Fruit fly (Drosophila melanogaster) whole organism, embryonic: ENCODE data around the gene Gr61a.

ENCODE experiments used
- B-H2 ChIP-seq: fragments of 200-800 bp; sonication (Bioruptor generic); optimal IDR thresholded peaks from 2 replicates; lab custom pipeline; 2018; ENCODE audit warnings: missing biosample characterization, mild to moderate bottlenecking, missing genetic modification characterization
- CG10462 ChIP-seq: fragments of 200-800 bp; sonication (Bioruptor generic); optimal IDR thresholded peaks from 2 replicates; lab custom pipeline; 2016; ENCODE audit warnings: missing biosample characterization, missing genetic modification characterization
- CG12236 ChIP-seq: fragments of 200-800 bp; sonication (Bioruptor generic); optimal IDR thresholded peaks from 2 replicates; lab custom pipeline; 2016; ENCODE audit warnings: missing biosample characterization, missing genetic modification characterization
- CG13775 ChIP-seq: fragments of 200-800 bp; sonication (Bioruptor generic); optimal IDR thresholded peaks from 3 replicates; lab custom pipeline; 2017; ENCODE audit warnings: missing biosample characterization, mild to moderate bottlenecking, missing genetic modification characterization
- CG14441 ChIP-seq: fragments of 200-800 bp; sonication (Bioruptor generic); IDR thresholded peaks from 2 replicates; pipeline ENCODE4 v1.3.6; 2022; ENCODE audit warnings: missing biosample characterization, missing genetic modification characterization
- CG15479 ChIP-seq: fragments of 200-800 bp; sonication (Bioruptor generic); optimal IDR thresholded peaks from 3 replicates; lab custom pipeline; 2019; ENCODE audit warnings: missing biosample characterization, mild to moderate bottlenecking, missing genetic modification characterization, moderate library complexity
- CG15601 ChIP-seq: fragments of 200-800 bp; sonication (Bioruptor generic); optimal IDR thresholded peaks from 3 replicates; lab custom pipeline; 2019; ENCODE audit warnings: missing biosample characterization, mild to moderate bottlenecking, missing genetic modification characterization, moderate library complexity
- CG16815 ChIP-seq: fragments of 200-800 bp; sonication (Bioruptor generic); optimal IDR thresholded peaks from 3 replicates; lab custom pipeline; 2017; ENCODE audit warnings: missing biosample characterization, mild to moderate bottlenecking, missing genetic modification characterization
- CG17361 ChIP-seq: fragments of 200-800 bp; sonication (Bioruptor generic); IDR thresholded peaks from 3 replicates; pipeline ENCODE4 v1.3.6; 2022; ENCODE audit warnings: missing biosample characterization, missing genetic modification characterization
- CG17912 ChIP-seq: fragments of 200-800 bp; sonication (Bioruptor generic); optimal IDR thresholded peaks from 2 replicates; lab custom pipeline; 2018; ENCODE audit warnings: missing biosample characterization, mild to moderate bottlenecking, missing genetic modification characterization
- CG2199 ChIP-seq: fragments of 200-800 bp; sonication (Bioruptor generic); IDR thresholded peaks from 3 replicates; pipeline ENCODE4 v1.3.6; 2022; ENCODE audit warnings: missing biosample characterization, missing genetic modification characterization
- CG2712 ChIP-seq: fragments of 200-800 bp; optimal IDR thresholded peaks from 3 replicates; lab custom pipeline; 2019; ENCODE audit warnings: missing biosample characterization, mild to moderate bottlenecking, missing genetic modification characterization, moderate library complexity
- CG31388 ChIP-seq: fragments of 200-800 bp; sonication (Bioruptor generic); optimal IDR thresholded peaks from 2 replicates; lab custom pipeline; 2016; ENCODE audit warnings: missing biosample characterization, missing genetic modification characterization
- CG32767 ChIP-seq: fragments of 200-800 bp; sonication (Bioruptor generic); IDR thresholded peaks from 2 replicates; pipeline ENCODE4 v1.3.6; 2022; ENCODE audit warnings: missing biosample characterization, missing genetic modification characterization
- CG3995 ChIP-seq: fragments of 200-800 bp; sonication (Bioruptor generic); optimal IDR thresholded peaks from 3 replicates; lab custom pipeline; 2016; ENCODE audit warnings: missing biosample characterization, missing genetic modification characterization
- CG43689 ChIP-seq: fragments of 200-800 bp; sonication (Bioruptor generic); IDR thresholded peaks from 2 replicates; pipeline ENCODE4 v1.3.6; 2022; ENCODE audit warnings: missing biosample characterization, missing genetic modification characterization
- CG4424 ChIP-seq: fragments of 200-800 bp; sonication (Bioruptor generic); optimal IDR thresholded peaks from 3 replicates; lab custom pipeline; 2016; ENCODE audit warnings: missing biosample characterization, missing genetic modification characterization
- CG4617 ChIP-seq: fragments of 200-800 bp; sonication (Bioruptor generic); optimal IDR thresholded peaks from 3 replicates; lab custom pipeline; 2016; ENCODE audit warnings: missing biosample characterization, missing genetic modification characterization, borderline replicate concordance
- CG6654 ChIP-seq: fragments of 200-800 bp; sonication (Bioruptor generic); optimal IDR thresholded peaks from 2 replicates; lab custom pipeline; 2017; ENCODE audit warnings: missing biosample characterization, mild to moderate bottlenecking, missing genetic modification characterization
- CG7786 ChIP-seq: fragments of 200-800 bp; sonication (Bioruptor generic); optimal IDR thresholded peaks from 2 replicates; lab custom pipeline; 2016; ENCODE audit warnings: missing biosample characterization, missing genetic modification characterization
- CG7839 ChIP-seq: fragments of 200-800 bp; sonication (Bioruptor generic); optimal IDR thresholded peaks from 3 replicates; lab custom pipeline; 2018; ENCODE audit warnings: missing biosample characterization, mild to moderate bottlenecking, missing genetic modification characterization, moderate library complexity
- Dad ChIP-seq: fragments of 200-800 bp; sonication (Bioruptor generic); optimal IDR thresholded peaks from 3 replicates; lab custom pipeline; 2016; ENCODE audit warnings: missing biosample characterization, missing genetic modification characterization
- Deaf1 ChIP-seq: fragments of 200-800 bp; optimal IDR thresholded peaks from 3 replicates; lab custom pipeline; 2019; ENCODE audit warnings: missing biosample characterization, mild to moderate bottlenecking, missing genetic modification characterization, moderate library complexity
- Dref ChIP-seq: fragments of 200-800 bp; sonication (Bioruptor generic); IDR thresholded peaks from 2 replicates; pipeline ENCODE4 v1.3.6; 2022; ENCODE audit warnings: missing biosample characterization, missing genetic modification characterization
- Ets97D ChIP-seq: fragments of 200-800 bp; sonication (Bioruptor generic); optimal IDR thresholded peaks from 3 replicates; lab custom pipeline; 2016; ENCODE audit warnings: missing biosample characterization, missing genetic modification characterization
- Hr78 ChIP-seq, 2 experiments: fragments of 200-800 bp in 1 of 2; fragments of >200 bp in 1 of 2; sonication (Bioruptor generic) in 1 of 2; optimal IDR thresholded peaks; 2 replicates each; lab custom pipeline; 2017 to 2019; ENCODE audit warnings: missing biosample characterization in 2 of 2, missing genetic modification characterization in 2 of 2, mild to moderate bottlenecking in 1 of 2, moderate library complexity in 1 of 2
- NFAT ChIP-seq: fragments of 200-800 bp; sonication (Bioruptor generic); IDR thresholded peaks from 2 replicates; pipeline ENCODE4 v1.3.6; 2022; ENCODE audit warnings: missing biosample characterization, missing genetic modification characterization
- Ptx1 ChIP-seq: fragments of 200-800 bp; sonication (Bioruptor generic); IDR thresholded peaks from 2 replicates; pipeline ENCODE4 v1.3.6; 2022; ENCODE audit warnings: missing biosample characterization, missing genetic modification characterization
- Sin3A ChIP-seq: fragments of >200 bp; optimal IDR thresholded peaks from 2 replicates; lab custom pipeline; 2018
- Tbp ChIP-seq: fragments of >200 bp; optimal IDR thresholded peaks from 2 replicates; lab custom pipeline; 2018; ENCODE audit warnings: missing biosample characterization, missing genetic modification characterization
- Xbp1 ChIP-seq: fragments of 200-800 bp; sonication (Bioruptor generic); optimal IDR thresholded peaks from 3 replicates; lab custom pipeline; 2016; ENCODE audit warnings: missing biosample characterization, mild to moderate bottlenecking, missing genetic modification characterization
- ac ChIP-seq: fragments of 200-800 bp; sonication (Bioruptor generic); optimal IDR thresholded peaks from 3 replicates; lab custom pipeline; 2017; ENCODE audit warnings: missing biosample characterization, mild to moderate bottlenecking, missing genetic modification characterization
- btn ChIP-seq: fragments of 200-800 bp; sonication (Bioruptor generic); optimal IDR thresholded peaks from 2 replicates; lab custom pipeline; 2016; ENCODE audit warnings: missing biosample characterization, missing genetic modification characterization
- chn ChIP-seq: fragments of 200-800 bp; sonication (Bioruptor generic); optimal IDR thresholded peaks from 2 replicates; lab custom pipeline; 2016; ENCODE audit warnings: missing biosample characterization, missing genetic modification characterization
- emc ChIP-seq: fragments of 200-800 bp; sonication (Bioruptor generic); optimal IDR thresholded peaks from 2 replicates; lab custom pipeline; 2016; ENCODE audit warnings: missing biosample characterization, missing genetic modification characterization
- esg ChIP-seq: fragments of 200-800 bp; sonication (Bioruptor generic); conservative IDR thresholded peaks from 2 replicates; pipeline ENCODE4 v1.3.6; 2022; ENCODE audit warnings: missing biosample characterization, missing genetic modification characterization
- fd64A ChIP-seq: fragments of 200-800 bp; sonication (Bioruptor generic); optimal IDR thresholded peaks from 3 replicates; lab custom pipeline; 2018; ENCODE audit warnings: missing biosample characterization, mild to moderate bottlenecking, missing genetic modification characterization
- insv ChIP-seq, 2 experiments: fragments of 200-800 bp; sonication (Bioruptor generic); optimal IDR thresholded peaks; 3 replicates each; lab custom pipeline; 2016 to 2018; ENCODE audit warnings: missing biosample characterization in 2 of 2, missing genetic modification characterization in 2 of 2
- ken ChIP-seq: fragments of 200-800 bp; sonication (Bioruptor generic); IDR thresholded peaks from 3 replicates; pipeline ENCODE4 v1.3.6; 2022; ENCODE audit warnings: missing biosample characterization, missing genetic modification characterization
- lmd ChIP-seq: fragments of 200-800 bp; sonication (Bioruptor generic); IDR thresholded peaks from 2 replicates; pipeline ENCODE4 v1.3.6; 2022; ENCODE audit warnings: missing biosample characterization, missing genetic modification characterization
- lola ChIP-seq, 3 experiments: fragments of >200 bp in 2 of 3; fragments of 200-800 bp in 1 of 3; sonication (Bioruptor generic) in 1 of 3; optimal IDR thresholded peaks; 2 replicates each; lab custom pipeline; 2017 to 2019; ENCODE audit warnings: missing biosample characterization in 3 of 3, missing genetic modification characterization in 3 of 3, mild to moderate bottlenecking in 1 of 3, moderate library complexity in 1 of 3
- p53 ChIP-seq: fragments of 200-800 bp; sonication (Bioruptor generic); optimal IDR thresholded peaks from 2 replicates; lab custom pipeline; 2016; ENCODE audit warnings: missing biosample characterization, missing genetic modification characterization
- seq ChIP-seq: fragments of 200-800 bp; sonication (Bioruptor generic); IDR thresholded peaks from 2 replicates; pipeline ENCODE4 v1.3.6; 2022; ENCODE audit warnings: missing biosample characterization, missing genetic modification characterization
- slbo ChIP-seq: fragments of 200-800 bp; sonication (Bioruptor generic); IDR thresholded peaks from 2 replicates; pipeline ENCODE4 v1.3.6; 2022; ENCODE audit warnings: missing biosample characterization, missing genetic modification characterization
- slp2 ChIP-seq: fragments of 200-800 bp; sonication (Bioruptor generic); optimal IDR thresholded peaks from 2 replicates; lab custom pipeline; 2016; ENCODE audit warnings: missing biosample characterization, missing genetic modification characterization
- so ChIP-seq: fragments of 200-800 bp; sonication (Bioruptor generic); IDR thresholded peaks from 3 replicates; pipeline ENCODE4 v1.3.6; 2022; ENCODE audit warnings: missing biosample characterization, missing genetic modification characterization
- sob ChIP-seq: fragments of 200-800 bp; sonication (Bioruptor generic); IDR thresholded peaks from 2 replicates; pipeline ENCODE4 v1.3.6; 2022; ENCODE audit warnings: missing biosample characterization, missing genetic modification characterization
- sqz ChIP-seq: fragments of 200-800 bp; sonication (Bioruptor generic); optimal IDR thresholded peaks from 3 replicates; lab custom pipeline; 2018; ENCODE audit warnings: missing biosample characterization, mild to moderate bottlenecking, missing genetic modification characterization
- sr ChIP-seq: fragments of 200-800 bp; sonication (Bioruptor generic); IDR thresholded peaks from 3 replicates; pipeline ENCODE4 v1.3.6; 2022; ENCODE audit warnings: missing biosample characterization, missing genetic modification characterization
- tin ChIP-seq: fragments of 200-800 bp; sonication (Bioruptor generic); optimal IDR thresholded peaks from 3 replicates; lab custom pipeline; 2016; ENCODE audit warnings: missing biosample characterization, missing genetic modification characterization
- zfh2 ChIP-seq: fragments of 200-800 bp; sonication (Bioruptor generic); optimal IDR thresholded peaks from 2 replicates; lab custom pipeline; 2016; ENCODE audit warnings: missing biosample characterization, missing genetic modification characterization

Gr61a gene

dm6 chr3L:872389-872972, 31.2 kb downstream of the Gr61a start (continued):
- peak; percentile 55 for TF ChIP-seq CG13775 (GFP tag; lab: Kevin White, UChicago)
- no peak for TF ChIP-seq btn (GFP tag; lab: Kevin White, UChicago)
- TF ChIP-seq CG16815 (GFP tag; lab: Kevin White, UChicago): no peak
- no peak for TF ChIP-seq B-H2 (GFP tag; lab: Kevin White, UChicago)
- peak; percentile 61 for TF ChIP-seq slbo
- TF ChIP-seq Xbp1 (GFP tag; lab: Kevin White, UChicago): peak; percentile 47
- TF ChIP-seq Ets97D (GFP tag; lab: Kevin White, UChicago): peak; percentile 32
- TF ChIP-seq Tbp: no peak
- TF ChIP-seq CG12236 (GFP tag; lab: Kevin White, UChicago): no peak
- TF ChIP-seq sqz (GFP tag; lab: Kevin White, UChicago): no peak
- peak; percentile 93 for TF ChIP-seq Sin3A (lab: Kevin White, UChicago)
- no peak for TF ChIP-seq seq
- TF ChIP-seq Ptx1 (GFP tag; lab: Robert Waterston, UW): 0 out of 2 replicates have a peak, but pooled peaks have one; percentile 38
- no peak for TF ChIP-seq CG2199 (GFP tag; lab: Robert Waterston, UW)
- no peak for TF ChIP-seq Deaf1 (tag; lab: Kevin White, UChicago)
- no peak for TF ChIP-seq fd64A (GFP tag; lab: Kevin White, UChicago)
- TF ChIP-seq so (GFP tag; lab: Robert Waterston, UW): no peak
- no peak for TF ChIP-seq sr (GFP tag; lab: Robert Waterston, UW)
- TF ChIP-seq slp2: peak; percentile 60
- peak; percentile 56 for TF ChIP-seq CG4617
- no peak for TF ChIP-seq tin (GFP tag; lab: Kevin White, UChicago)
- TF ChIP-seq CG7839 (tag; lab: Kevin White, UChicago): peak; percentile 9
- peak; percentile 50; the same call in 1 of the 2 replicates for TF ChIP-seq lmd
- no peak for TF ChIP-seq CG6654 (GFP tag; lab: Kevin White, UChicago)
- peak; percentile 5 for TF ChIP-seq CG17912 (GFP tag; lab: Kevin White, UChicago)
- TF ChIP-seq emc (GFP tag; lab: Kevin White, UChicago): no peak
- TF ChIP-seq CG3995 (GFP tag; lab: Kevin White, UChicago): peak; percentile 78
- no peak for TF ChIP-seq CG15479 (GFP tag; lab: Kevin White, UChicago)
- TF ChIP-seq chn: peak; percentile 14
- peak; percentile 62 for TF ChIP-seq zfh2 (GFP tag; lab: Kevin White, UChicago)
- no peak for TF ChIP-seq sob (GFP tag; lab: Robert Waterston, UW)
- TF ChIP-seq CG2712: peak; percentile 42
- TF ChIP-seq Dad (GFP tag; lab: Kevin White, UChicago): no peak
- peak; percentile 8 for TF ChIP-seq CG15601 (tag; lab: Kevin White, UChicago)
- TF ChIP-seq insv (GFP tag; optimal IDR thresholded peaks at IDR 0.05; lab: Kevin White, UChicago): peak in 1 of 2 experiments; percentile 32
- no peak for TF ChIP-seq CG10462
- no peak for TF ChIP-seq Hr78 (GFP tag; optimal IDR thresholded peaks at IDR 0.05; lab: Kevin White, UChicago)
- TF ChIP-seq CG4424 (GFP tag; lab: Kevin White, UChicago): peak; percentile 9
- peak; percentile 30; the same call in 1 of the 2 replicates for TF ChIP-seq CG14441
- TF ChIP-seq CG17361 (GFP tag; lab: Robert Waterston, UW): peak; percentile 71; the same call in 2 of the 3 replicates
- TF ChIP-seq CG31388: no peak
- peak; percentile 40 for TF ChIP-seq CG7786 (GFP tag; lab: Kevin White, UChicago)
- peak in 1 of 3 experiments; percentile 12 for TF ChIP-seq lola (GFP tag; optimal IDR thresholded peaks at IDR 0.05; lab: Kevin White, UChicago)
- no peak for TF ChIP-seq esg
- peak; percentile 36; the same call in 1 of the 2 replicates for TF ChIP-seq Dref (GFP tag; lab: Robert Waterston, UW)
- no peak for TF ChIP-seq ac (GFP tag; lab: Kevin White, UChicago)
- TF ChIP-seq CG43689 (GFP tag; lab: Robert Waterston, UW): no peak
- 0 out of 2 replicates have a peak, but pooled peaks have one; percentile 16 for TF ChIP-seq NFAT
- peak; percentile 64 for TF ChIP-seq ken (GFP tag; lab: Robert Waterston, UW)
- no peak for TF ChIP-seq p53 (GFP tag; lab: Kevin White, UChicago)
- TF ChIP-seq CG32767 (GFP tag; lab: Robert Waterston, UW): 0 out of 2 replicates have a peak, but pooled peaks have one; percentile 34
